Fruit fly (Drosophila melanogaster) whole organism, pupa: ENCODE results near the gene CG31029.

Experiments used
- CG10348 ChIP-seq: fragments of 200-800 bp; sonication (Bioruptor generic); IDR thresholded peaks from 2 replicates; pipeline ENCODE4 v1.3.6; 2022; ENCODE audit warnings: missing biosample characterization, missing genetic modification characterization
- CG12605 ChIP-seq: fragments of 200-800 bp; sonication (Bioruptor generic); IDR thresholded peaks from 2 replicates; pipeline ENCODE4 v1.3.6; 2022; ENCODE audit warnings: missing biosample characterization, missing genetic modification characterization
- CG13204 ChIP-seq: fragments of 200-800 bp; sonication (Bioruptor generic); optimal IDR thresholded peaks from 2 replicates; lab custom pipeline; 2018; ENCODE audit warnings: missing biosample characterization, mild to moderate bottlenecking, missing genetic modification characterization, moderate library complexity
- CG14655 ChIP-seq: fragments of 200-800 bp; sonication (Bioruptor generic); optimal IDR thresholded peaks from 3 replicates; lab custom pipeline; 2017; ENCODE audit warnings: mild to moderate bottlenecking, missing biosample characterization, missing genetic modification reagents, missing genetic modification characterization
- CG15710 ChIP-seq: fragments of 200-800 bp; sonication (Bioruptor generic); optimal IDR thresholded peaks from 2 replicates; lab custom pipeline; 2018; ENCODE audit warnings: missing biosample characterization, mild to moderate bottlenecking, missing genetic modification characterization, moderate library complexity
- CG17806 ChIP-seq: fragments of 200-800 bp; sonication (Bioruptor generic); optimal IDR thresholded peaks from 2 replicates; lab custom pipeline; 2018; ENCODE audit warnings: missing biosample characterization, mild to moderate bottlenecking, missing genetic modification characterization, moderate library complexity
- CG32121 ChIP-seq: fragments of 200-800 bp; sonication (Bioruptor generic); IDR thresholded peaks from 2 replicates; pipeline ENCODE4 v1.3.6; 2022; ENCODE audit warnings: missing biosample characterization, missing genetic modification characterization
- CG34367 ChIP-seq: fragments of 200-800 bp; sonication (Bioruptor generic); optimal IDR thresholded peaks from 2 replicates; lab custom pipeline; 2018; ENCODE audit warnings: missing biosample characterization, mild to moderate bottlenecking, missing genetic modification characterization
- CG4496 ChIP-seq: fragments of 200-800 bp; sonication (Bioruptor generic); IDR thresholded peaks from 3 replicates; pipeline ENCODE4 v1.3.6; 2022; ENCODE audit warnings: missing biosample characterization, missing genetic modification characterization
- CG8159 ChIP-seq: fragments of 200-800 bp; sonication (Bioruptor generic); optimal IDR thresholded peaks from 3 replicates; lab custom pipeline; 2018; ENCODE audit warnings: missing biosample characterization, mild to moderate bottlenecking, missing genetic modification characterization, moderate library complexity
- CG8301 ChIP-seq: fragments of 200-800 bp; sonication (Bioruptor generic); optimal IDR thresholded peaks from 2 replicates; lab custom pipeline; 2018; ENCODE audit warnings: missing biosample characterization, mild to moderate bottlenecking, missing genetic modification characterization
- CG9948 ChIP-seq: fragments of 200-800 bp; sonication (Bioruptor generic); optimal IDR thresholded peaks from 2 replicates; lab custom pipeline; 2018; ENCODE audit warnings: missing biosample characterization, mild to moderate bottlenecking, missing genetic modification characterization, moderate library complexity
- D1 ChIP-seq: fragments of 200-800 bp; sonication (Bioruptor generic); optimal IDR thresholded peaks from 2 replicates; lab custom pipeline; 2018; ENCODE audit warnings: missing biosample characterization, mild to moderate bottlenecking, missing genetic modification characterization, moderate library complexity
- EcR ChIP-seq: fragments of 200-800 bp; sonication (Bioruptor generic); optimal IDR thresholded peaks from 3 replicates; lab custom pipeline; 2019; ENCODE audit warnings: missing biosample characterization, missing genetic modification characterization, mild to moderate bottlenecking, moderate library complexity, missing genetic modification reagents
- Ets98B ChIP-seq: fragments of 200-800 bp; sonication (Bioruptor generic); IDR thresholded peaks from 2 replicates; pipeline ENCODE4 v1.3.6; 2022; ENCODE audit warnings: missing biosample characterization, missing genetic modification characterization
- Pif1A ChIP-seq: fragments of 200-800 bp; sonication (Bioruptor generic); optimal IDR thresholded peaks from 3 replicates; lab custom pipeline; 2016; ENCODE audit warnings: missing biosample characterization, missing genetic modification characterization
- Pif1B ChIP-seq: fragments of 200-800 bp; sonication (Bioruptor generic); optimal IDR thresholded peaks from 3 replicates; lab custom pipeline; 2016; ENCODE audit warnings: missing biosample characterization, missing genetic modification characterization
- Snoo ChIP-seq: fragments of 200-800 bp; sonication (Bioruptor generic); optimal IDR thresholded peaks from 3 replicates; lab custom pipeline; 2017; ENCODE audit warnings: missing biosample characterization, mild to moderate bottlenecking, missing genetic modification characterization, inconsistent platforms
- fd96Ca ChIP-seq: fragments of 200-800 bp; sonication (Bioruptor generic); IDR thresholded peaks from 3 replicates; pipeline ENCODE4 v1.3.6; 2022; ENCODE audit warnings: missing biosample characterization, missing genetic modification characterization
- gl ChIP-seq: fragments of 200-800 bp; sonication (Bioruptor generic); optimal IDR thresholded peaks from 2 replicates; lab custom pipeline; 2018; ENCODE audit warnings: missing biosample characterization, mild to moderate bottlenecking, missing genetic modification characterization
- rn ChIP-seq: fragments of 200-800 bp; sonication (Bioruptor generic); IDR thresholded peaks from 2 replicates; pipeline ENCODE4 v1.3.6; 2022; ENCODE audit warnings: missing biosample characterization, missing genetic modification characterization

Gene CG31029

dm6 chr3R:30174160-30175002 lies 42.2 kb upstream of the CG31029 start, which contains the start of gene Mlc2:
Gene Mlc2 (minus strand): TSS chr3R:30174551.
- TF ChIP-seq CG13204 (GFP tag; lab: Kevin White, UChicago) (no peak), CG8301 (tag; lab: Kevin White, UChicago) (no peak), CG10348 (no peak), CG4496 (GFP tag; lab: Robert Waterston, UW) (no peak), CG14655 (GFP tag; lab: Kevin White, UChicago) (no peak), Pif1B (GFP tag; lab: Kevin White, UChicago) (no peak), EcR (GFP tag; lab: Kevin White, UChicago) (no peak), D1 (tag; lab: Kevin White, UChicago) (no peak), CG9948 (tag; lab: Kevin White, UChicago) (no peak), gl (tag; lab: Kevin White, UChicago) (no peak)

dm6 chr3R:30170671-30171667 lies 38.8 kb upstream of the CG31029 start, which contains the start of gene Rsod:
Gene Rsod (minus strand): TSS chr3R:30171207.
- TF ChIP-seq D1 (tag; lab: Kevin White, UChicago) (peak; percentile 13), gl (tag; lab: Kevin White, UChicago) (peak; percentile 21), Ets98B (GFP tag; lab: Robert Waterston, UW) (peak; percentile 95), CG17806 (tag; lab: Kevin White, UChicago) (peak; percentile 73), fd96Ca (GFP tag; lab: Robert Waterston, UW) (peak; percentile 92), CG34367 (tag; lab: Kevin White, UChicago) (peak; percentile 67), CG15710 (tag; lab: Kevin White, UChicago) (peak; percentile 70), CG4496 (GFP tag; lab: Robert Waterston, UW) (peak; percentile 96), CG12605 (GFP tag; lab: Robert Waterston, UW) (peak; percentile 90), CG13204 (GFP tag; lab: Kevin White, UChicago) (no peak), Pif1A (GFP tag; lab: Kevin White, UChicago) (peak; percentile 86), CG14655 (GFP tag; lab: Kevin White, UChicago) (peak; percentile 86), EcR (GFP tag; lab: Kevin White, UChicago) (peak; percentile 27), CG32121 (peak; percentile 93), CG9948 (tag; lab: Kevin White, UChicago) (peak; percentile 72), Snoo (tag; lab: Kevin White, UChicago) (peak; percentile 81), Pif1B (GFP tag; lab: Kevin White, UChicago) (peak; percentile 87), CG8159 (tag; lab: Kevin White, UChicago) (peak; percentile 72), CG10348 (peak; percentile 59), rn (GFP tag; lab: Robert Waterston, UW) (peak; percentile 91), CG8301 (tag; lab: Kevin White, UChicago) (peak; percentile 80)
- TF ChIP-seq, all 21 proteins: peak for 20

dm6 chr3R:30166159-30166784 lies 34.1 kb upstream of the CG31029 start, which contains the start of gene VhaAC45RP:
Gene VhaAC45RP (minus strand): TSS chr3R:30166419.
- TF ChIP-seq CG17806 (tag; lab: Kevin White, UChicago) (no peak), CG10348 (no peak), CG9948 (tag; lab: Kevin White, UChicago) (no peak), D1 (tag; lab: Kevin White, UChicago) (no peak), gl (tag; lab: Kevin White, UChicago) (no peak), CG8301 (tag; lab: Kevin White, UChicago) (no peak), CG14655 (GFP tag; lab: Kevin White, UChicago) (no peak), Snoo (tag; lab: Kevin White, UChicago) (no peak), CG8159 (tag; lab: Kevin White, UChicago) (no peak)

dm6 chr3R:30164162-30164561 lies 32.0 kb upstream of the CG31029 start:
- peak; percentile 87 for TF ChIP-seq Ets98B (GFP tag; lab: Robert Waterston, UW)
- peak; percentile 70 for TF ChIP-seq CG12605 (GFP tag; lab: Robert Waterston, UW)
- TF ChIP-seq CG34367 (tag; lab: Kevin White, UChicago), result no peak
- TF ChIP-seq CG8301 (tag; lab: Kevin White, UChicago), result peak; percentile 72
- TF ChIP-seq D1 (tag; lab: Kevin White, UChicago), result no peak
- TF ChIP-seq CG10348, result no peak
- TF ChIP-seq EcR (GFP tag; lab: Kevin White, UChicago), result no peak
- peak; percentile 59; the same call in 1 of the 2 replicates for TF ChIP-seq rn (GFP tag; lab: Robert Waterston, UW)
- peak; percentile 12 for TF ChIP-seq Snoo (tag; lab: Kevin White, UChicago)
- peak; percentile 5 for TF ChIP-seq CG9948 (tag; lab: Kevin White, UChicago)
- TF ChIP-seq CG17806 (tag; lab: Kevin White, UChicago), result peak; percentile 32
- no peak for TF ChIP-seq CG8159 (tag; lab: Kevin White, UChicago)
- TF ChIP-seq fd96Ca (GFP tag; lab: Robert Waterston, UW), result peak; percentile 85
- peak; percentile 57 for TF ChIP-seq Pif1B (GFP tag; lab: Kevin White, UChicago)
- TF ChIP-seq gl (tag; lab: Kevin White, UChicago), result no peak
- peak; percentile 92 for TF ChIP-seq CG32121
- no peak for TF ChIP-seq CG15710 (tag; lab: Kevin White, UChicago)
- no peak for TF ChIP-seq CG13204 (GFP tag; lab: Kevin White, UChicago)
- peak; percentile 46 for TF ChIP-seq Pif1A (GFP tag; lab: Kevin White, UChicago)
- peak; percentile 77 for TF ChIP-seq CG14655 (GFP tag; lab: Kevin White, UChicago)
- TF ChIP-seq CG4496 (GFP tag; lab: Robert Waterston, UW), result peak; percentile 88
- TF ChIP-seq, all 21 proteins: peak for 13
